Worm (Caenorhabditis elegans) whole organism, mixed stage, embryonic: ENCODE results near the gene fbxc-47.
A peak's percentile ranks its signal among the peaks of the same experiment; 100 is the strongest.

ENCODE experiments used
- M03D4.4 ChIP-seq: sonication (generic microtip); optimal IDR thresholded peaks from 2 replicates; lab custom pipeline; 2017; ENCODE audit warnings: mild to moderate bottlenecking, missing genetic modification characterization, missing compliant biosample characterization
- bed-3 ChIP-seq: fragments of 200-800 bp; sonication (Bioruptor generic); optimal IDR thresholded peaks from 3 replicates; lab custom pipeline; 2018; ENCODE audit warnings: mild to moderate bottlenecking, missing genetic modification characterization, moderate library complexity, missing compliant biosample characterization
- ceh-39 ChIP-seq: fragments of 150-350 bp; optimal IDR thresholded peaks from 2 replicates; lab custom pipeline; 2014; ENCODE audit warnings: missing biosample characterization, missing genetic modification characterization
- ceh-43 ChIP-seq: fragments of 200-800 bp; sonication (Bioruptor generic); optimal IDR thresholded peaks from 2 replicates; lab custom pipeline; 2018; ENCODE audit warnings: mild to moderate bottlenecking, missing genetic modification characterization, moderate library complexity, missing compliant biosample characterization
- ceh-83 ChIP-seq: fragments of 200-800 bp; sonication (Bioruptor generic); optimal IDR thresholded peaks from 2 replicates; lab custom pipeline; 2018; ENCODE audit warnings: mild to moderate bottlenecking, missing genetic modification characterization, missing compliant biosample characterization
- ces-1 ChIP-seq: fragments of 150-350 bp; optimal IDR thresholded peaks from 2 replicates; lab custom pipeline; 2014; ENCODE audit warnings: missing biosample characterization, missing genetic modification reagents, missing genetic modification characterization
- cnd-1 ChIP-seq: fragments of 200-800 bp; sonication (Bioruptor generic); optimal IDR thresholded peaks from 2 replicates; lab custom pipeline; 2018; ENCODE audit warnings: mild to moderate bottlenecking, missing genetic modification characterization, missing compliant biosample characterization
- drap-1 ChIP-seq: fragments of 200-800 bp; sonication (Bioruptor generic); optimal IDR thresholded peaks from 3 replicates; lab custom pipeline; 2018; ENCODE audit warnings: mild to moderate bottlenecking, missing genetic modification characterization, missing compliant biosample characterization
- elt-1 ChIP-seq: sonication (generic microtip); optimal IDR thresholded peaks from 2 replicates; lab custom pipeline; 2017; ENCODE audit warnings: missing genetic modification characterization, mild to moderate bottlenecking, missing compliant biosample characterization, antibody characterized with exemption, moderate library complexity, borderline replicate concordance; ENCODE audit not compliant: insufficient read depth
- elt-3 ChIP-seq: fragments of 150-350 bp; optimal IDR thresholded peaks from 2 replicates; lab custom pipeline; 2014; ENCODE audit warnings: missing biosample characterization, missing genetic modification characterization
- flh-1 ChIP-seq: fragments of 200-800 bp; sonication (Bioruptor generic); optimal IDR thresholded peaks from 2 replicates; lab custom pipeline; 2018; ENCODE audit warnings: mild to moderate bottlenecking, missing genetic modification characterization, moderate library complexity, missing compliant biosample characterization
- ham-2 ChIP-seq: fragments of 200-800 bp; sonication (Bioruptor generic); optimal IDR thresholded peaks from 2 replicates; lab custom pipeline; 2018; ENCODE audit warnings: mild to moderate bottlenecking, missing genetic modification characterization, missing compliant biosample characterization
- hlh-1 ChIP-seq: fragments of 150-350 bp; optimal IDR thresholded peaks from 2 replicates; lab custom pipeline; 2014; ENCODE audit warnings: missing biosample characterization, missing genetic modification reagents, missing genetic modification characterization
- lin-32 ChIP-seq: fragments of 200-800 bp; sonication (Bioruptor generic); optimal IDR thresholded peaks from 2 replicates; lab custom pipeline; 2018; ENCODE audit warnings: mild to moderate bottlenecking, missing genetic modification characterization, missing compliant biosample characterization
- lsy-2 ChIP-seq: fragments of 150-350 bp; optimal IDR thresholded peaks from 2 replicates; lab custom pipeline; 2014; ENCODE audit warnings: missing biosample characterization, missing genetic modification characterization
- mep-1 ChIP-seq: fragments of 150-350 bp; optimal IDR thresholded peaks from 2 replicates; lab custom pipeline; 2017; ENCODE audit warnings: missing biosample characterization, missing genetic modification reagents, missing genetic modification characterization, inconsistent platforms
- mls-2 ChIP-seq: sonication (generic microtip); optimal IDR thresholded peaks from 2 replicates; lab custom pipeline; 2016; ENCODE audit warnings: mild to moderate bottlenecking, missing genetic modification characterization, moderate library complexity, missing compliant biosample characterization
- nhr-12 ChIP-seq: fragments of 150-350 bp; optimal IDR thresholded peaks from 2 replicates; lab custom pipeline; 2014; ENCODE audit warnings: missing biosample characterization, missing genetic modification characterization
- nhr-2 ChIP-seq: fragments of 150-350 bp; optimal IDR thresholded peaks from 2 replicates; lab custom pipeline; 2014; ENCODE audit warnings: missing biosample characterization, missing genetic modification characterization
- nhr-237 ChIP-seq: fragments of 150-350 bp; optimal IDR thresholded peaks from 2 replicates; lab custom pipeline; 2014; ENCODE audit warnings: missing biosample characterization, missing genetic modification characterization
- nhr-28 ChIP-seq: fragments of 150-350 bp; optimal IDR thresholded peaks from 2 replicates; lab custom pipeline; 2014; ENCODE audit warnings: missing biosample characterization, missing genetic modification characterization
- nhr-76 ChIP-seq: sonication (generic microtip); optimal IDR thresholded peaks from 2 replicates; lab custom pipeline; 2017; ENCODE audit warnings: missing biosample characterization, missing genetic modification characterization
- pha-4 ChIP-seq: fragments of 150-350 bp; optimal IDR thresholded peaks from 2 replicates; lab custom pipeline; 2018; ENCODE audit warnings: missing biosample characterization, missing genetic modification reagents, missing genetic modification characterization
- sem-2 ChIP-seq: fragments of 200-800 bp; sonication (Bioruptor generic); optimal IDR thresholded peaks from 2 replicates; lab custom pipeline; 2018; ENCODE audit warnings: mild to moderate bottlenecking, missing genetic modification characterization, missing compliant biosample characterization
- snpc-4 ChIP-seq: fragments of 150-350 bp; optimal IDR thresholded peaks from 2 replicates; lab custom pipeline; 2014; ENCODE audit warnings: missing biosample characterization, missing genetic modification characterization
- tbx-8 ChIP-seq: fragments of 200-800 bp; sonication (Bioruptor generic); optimal IDR thresholded peaks from 2 replicates; lab custom pipeline; 2018; ENCODE audit warnings: mild to moderate bottlenecking, missing genetic modification characterization, moderate library complexity, missing compliant biosample characterization
- unc-120 ChIP-seq: sonication (generic microtip); optimal IDR thresholded peaks from 2 replicates; lab custom pipeline; 2017; ENCODE audit warnings: missing genetic modification characterization, missing compliant biosample characterization; ENCODE audit not compliant: poor library complexity, severe bottlenecking
- unc-62 ChIP-seq: fragments of 150-350 bp; optimal IDR thresholded peaks from 2 replicates; lab custom pipeline; 2014; ENCODE audit warnings: missing biosample characterization, missing genetic modification reagents, missing genetic modification characterization
- zip-8 ChIP-seq: fragments of 150-350 bp; optimal IDR thresholded peaks from 2 replicates; lab custom pipeline; 2014; ENCODE audit warnings: missing biosample characterization, missing genetic modification characterization
- ztf-11 ChIP-seq: fragments of 150-350 bp; optimal IDR thresholded peaks from 2 replicates; lab custom pipeline; 2014; ENCODE audit warnings: missing biosample characterization, missing genetic modification characterization

The fbxc-47 gene

DNA sequence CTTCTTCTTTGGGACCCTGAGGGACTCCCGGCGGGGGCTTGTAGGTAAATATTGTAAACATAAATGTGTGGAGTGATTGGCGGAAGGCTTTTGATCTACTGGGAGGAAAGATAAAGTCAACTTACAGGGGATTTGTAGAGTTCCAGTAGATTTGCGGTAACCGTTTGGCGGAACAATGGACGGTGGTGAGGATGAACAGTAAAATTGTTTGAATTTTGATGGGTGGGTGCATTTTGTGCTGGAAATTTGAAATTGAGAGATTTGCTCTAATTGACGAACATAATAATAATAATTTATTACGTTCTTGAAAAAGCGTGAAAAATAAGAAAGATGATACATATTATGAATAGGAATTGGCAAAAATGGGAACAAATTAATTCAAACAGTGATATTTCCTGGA, 38.7 kb upstream of the fbxc-47 start, which contains the start of gene vab-2:
TSS of gene vab-2 (minus strand) at position 238 of the 400 bp plus-strand sequence.
- no peak for TF ChIP-seq nhr-2 (tag; lab: Kevin White, UChicago)
- TF ChIP-seq sem-2 (GFP tag; lab: Kevin White, UChicago): no peak
- no peak for TF ChIP-seq lin-32 (GFP tag; lab: Kevin White, UChicago)
- TF ChIP-seq nhr-237 (tag; lab: Kevin White, UChicago): no peak
- TF ChIP-seq zip-8 (tag; lab: Kevin White, UChicago): no peak
- no peak for TF ChIP-seq tbx-8 (GFP tag; lab: Kevin White, UChicago)
- no peak for TF ChIP-seq bed-3 (GFP tag; lab: Kevin White, UChicago)
- TF ChIP-seq lsy-2 (tag; lab: Kevin White, UChicago): no peak
- no peak for TF ChIP-seq unc-120 (tag; lab: Kevin White, UChicago)
- no peak for TF ChIP-seq nhr-76
- TF ChIP-seq mep-1: peak; percentile 14
- TF ChIP-seq flh-1 (GFP tag; lab: Kevin White, UChicago): no peak
- peak; percentile 55 for TF ChIP-seq ceh-83 (GFP tag; lab: Kevin White, UChicago)
- no peak for TF ChIP-seq ces-1 (GFP tag; lab: Kevin White, UChicago)
- TF ChIP-seq, all 35 proteins: peak for 2

DNA sequence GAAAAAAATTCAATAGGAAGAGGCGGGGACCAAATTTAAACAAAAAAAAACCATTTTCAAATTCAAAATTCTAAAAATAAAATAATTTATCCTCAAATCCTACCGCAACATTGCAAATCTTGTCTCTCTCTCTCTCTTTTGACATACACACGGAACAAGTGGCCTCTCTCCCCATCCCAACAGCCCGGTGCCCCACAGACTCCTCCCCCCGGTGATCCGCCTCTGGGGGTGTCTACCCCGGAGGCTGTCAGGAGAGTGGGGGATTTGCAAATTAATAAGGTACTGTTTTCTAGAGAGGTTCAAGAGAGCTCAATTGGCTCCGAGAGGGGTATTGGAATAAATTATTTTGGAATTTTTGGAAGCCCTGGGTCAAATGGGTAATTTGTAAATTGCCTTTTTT, 37.6 kb upstream of the fbxc-47 start:
- no peak for TF ChIP-seq unc-120 (tag; lab: Kevin White, UChicago)
- TF ChIP-seq mls-2: peak; percentile 6
- peak; percentile 57 for TF ChIP-seq hlh-1 (tag; lab: Kevin White, UChicago)
- TF ChIP-seq ceh-39 (tag; lab: Kevin White, UChicago): no peak
- TF ChIP-seq, all 35 proteins: peak for 2

DNA sequence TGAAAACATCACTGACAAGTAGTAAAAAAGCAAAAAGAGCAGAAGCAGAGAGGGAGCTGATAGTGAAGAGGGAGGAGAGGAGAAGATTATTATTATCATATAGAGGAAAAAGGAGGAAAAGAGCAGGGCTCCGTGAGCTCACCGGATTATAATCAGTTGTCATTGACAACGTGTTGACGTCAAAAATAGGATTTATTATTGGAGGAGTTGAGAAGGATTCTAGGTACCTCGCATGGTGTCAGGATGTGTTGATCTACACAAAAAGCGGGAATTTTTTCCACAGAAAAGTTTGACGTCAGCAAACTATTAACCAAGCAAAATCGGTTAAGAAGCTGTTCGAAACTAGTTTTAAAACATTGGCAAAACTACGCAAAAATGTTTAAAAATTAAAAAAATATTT, 31.2 kb upstream of the fbxc-47 start:
- TF ChIP-seq elt-3 (tag; lab: Kevin White, UChicago): no peak
- no peak for TF ChIP-seq snpc-4 (tag; lab: Kevin White, UChicago)
- no peak for TF ChIP-seq drap-1
- no peak for TF ChIP-seq cnd-1 (tag; lab: Kevin White, UChicago)
- TF ChIP-seq flh-1 (GFP tag; lab: Kevin White, UChicago): no peak
- no peak for TF ChIP-seq zip-8 (tag; lab: Kevin White, UChicago)
- no peak for TF ChIP-seq mls-2
- TF ChIP-seq M03D4.4: no peak
- no peak for TF ChIP-seq sem-2 (GFP tag; lab: Kevin White, UChicago)
- no peak for TF ChIP-seq tbx-8 (GFP tag; lab: Kevin White, UChicago)
- TF ChIP-seq ztf-11: no peak
- TF ChIP-seq ham-2: no peak

DNA sequence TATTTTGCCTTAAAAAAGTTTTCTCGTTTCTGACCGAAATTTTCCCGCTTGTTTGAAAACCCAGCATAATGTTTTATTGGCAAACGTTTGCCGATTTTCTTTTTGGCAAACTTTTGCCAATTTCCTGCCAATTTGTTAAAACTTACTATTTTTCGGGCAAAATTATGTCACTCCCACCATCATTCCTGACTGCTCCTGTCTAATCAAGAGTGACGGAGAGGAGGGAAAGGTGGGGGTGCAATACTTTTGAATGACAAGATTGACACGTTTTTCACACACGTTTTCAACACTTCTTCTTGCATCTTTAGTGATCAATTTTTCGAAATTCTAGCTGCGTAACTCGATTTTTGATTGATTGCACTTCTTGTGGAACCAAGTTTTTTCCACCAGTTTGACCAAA, 23.8 kb upstream of the fbxc-47 start:
- TF ChIP-seq nhr-237 (tag; lab: Kevin White, UChicago) (no peak), unc-62 (peak; percentile 58)

DNA sequence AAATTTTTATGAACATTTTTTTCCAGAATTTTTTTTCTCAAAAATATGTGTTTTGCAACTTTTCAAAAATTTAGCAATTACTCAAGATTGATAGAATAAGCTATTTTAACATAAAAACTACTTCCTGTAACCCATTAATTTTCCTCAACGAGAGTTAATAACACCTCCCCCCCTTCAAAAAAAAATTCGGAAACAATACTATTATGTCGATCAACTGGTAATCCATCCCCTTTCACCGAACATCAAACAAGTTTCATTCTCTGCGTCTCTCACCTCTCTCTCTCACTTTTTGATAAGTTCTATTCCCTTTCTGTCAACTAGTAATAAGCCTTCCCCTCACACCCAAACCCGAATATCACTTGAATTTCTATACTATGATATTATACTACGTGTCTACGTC, 21.4 kb upstream of the fbxc-47 start, which contains the start of gene glct-6:
TSS of gene glct-6 (plus strand) at position 301 of the 400 bp plus-strand sequence.
- no peak for TF ChIP-seq pha-4 (tag; lab: Kevin White, UChicago)
- TF ChIP-seq hlh-1 (tag; lab: Kevin White, UChicago): no peak
- TF ChIP-seq mls-2: no peak
- TF ChIP-seq nhr-28 (tag; lab: Kevin White, UChicago): no peak
- TF ChIP-seq unc-62: no peak
- no peak for TF ChIP-seq nhr-76
- no peak for TF ChIP-seq nhr-2 (tag; lab: Kevin White, UChicago)
- TF ChIP-seq unc-120 (tag; lab: Kevin White, UChicago): no peak
- no peak for TF ChIP-seq snpc-4 (tag; lab: Kevin White, UChicago)
- TF ChIP-seq nhr-237 (tag; lab: Kevin White, UChicago): no peak
- TF ChIP-seq zip-8 (tag; lab: Kevin White, UChicago): no peak
- no peak for TF ChIP-seq sem-2 (GFP tag; lab: Kevin White, UChicago)
- TF ChIP-seq ztf-11: no peak
- no peak for TF ChIP-seq ceh-39 (tag; lab: Kevin White, UChicago)
- TF ChIP-seq ceh-83 (GFP tag; lab: Kevin White, UChicago): no peak

DNA sequence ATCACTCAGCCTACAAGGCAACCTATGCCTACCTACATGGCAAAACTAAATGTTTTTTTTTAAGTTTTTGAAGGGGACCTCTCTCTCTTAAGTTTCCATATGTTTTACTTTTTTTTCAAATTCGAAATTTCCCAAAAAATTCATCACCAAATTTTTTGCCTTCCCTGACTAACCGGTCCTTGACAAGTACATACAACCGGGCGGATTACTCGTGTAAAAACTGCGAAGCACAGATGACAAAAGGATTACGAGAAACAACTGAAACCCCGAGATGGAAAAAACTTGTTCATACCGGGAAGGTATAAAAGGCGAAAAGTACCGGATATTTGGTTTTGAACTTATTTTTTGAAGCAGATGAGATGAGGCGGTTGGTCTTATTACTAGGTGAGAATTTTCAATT, 10.9 kb upstream of the fbxc-47 start, which contains the start of gene K09B3.1:
TSS of gene K09B3.1 (plus strand) at position 301 of the 400 bp plus-strand sequence.
- TF ChIP-seq elt-1 (tag; lab: Kevin White, UChicago) (no peak), mep-1 (no peak), sem-2 (GFP tag; lab: Kevin White, UChicago) (no peak), mls-2 (no peak), ceh-43 (GFP tag; lab: Kevin White, UChicago) (no peak), pha-4 (tag; lab: Kevin White, UChicago) (no peak), flh-1 (GFP tag; lab: Kevin White, UChicago) (no peak), ceh-83 (GFP tag; lab: Kevin White, UChicago) (no peak), ztf-11 (no peak), nhr-28 (tag; lab: Kevin White, UChicago) (no peak), hlh-1 (tag; lab: Kevin White, UChicago) (no peak), nhr-2 (tag; lab: Kevin White, UChicago) (no peak), snpc-4 (tag; lab: Kevin White, UChicago) (no peak), unc-120 (tag; lab: Kevin White, UChicago) (no peak), cnd-1 (tag; lab: Kevin White, UChicago) (no peak), ces-1 (GFP tag; lab: Kevin White, UChicago) (no peak), unc-62 (no peak), M03D4.4 (no peak), nhr-12 (tag; lab: Kevin White, UChicago) (no peak), nhr-237 (tag; lab: Kevin White, UChicago) (no peak)
